Worm (Caenorhabditis elegans): Measurements from ENCODE around the gene T01G1.2.
A peak's percentile ranks its signal among the peaks of the same experiment; 100 is the strongest.

Gene T01G1.2

ce11 chrIV:11347275-11347674 is 6.9 kb upstream of the T01G1.2 start:
- no peak for TF ChIP-seq mls-2 (tag; optimal IDR thresholded peaks at IDR 0.05)
- no peak for TF ChIP-seq lin-13 (tag; optimal IDR thresholded peaks at IDR 0.05)
- no peak for TF ChIP-seq M03D4.4 (tag; optimal IDR thresholded peaks at IDR 0.05)
- no peak for TF ChIP-seq ces-1 (GFP tag; optimal IDR thresholded peaks at IDR 0.05)
- TF ChIP-seq ceh-83 (GFP tag; optimal IDR thresholded peaks at IDR 0.05) = no peak
- no peak for TF ChIP-seq pha-4 (tag; optimal IDR thresholded peaks at IDR 0.05)
- no peak for TF ChIP-seq elt-3 (tag; optimal IDR thresholded peaks at IDR 0.05)
- TF ChIP-seq ceh-43 (GFP tag; optimal IDR thresholded peaks at IDR 0.05) = no peak
- TF ChIP-seq ztf-11 (tag; optimal IDR thresholded peaks at IDR 0.05) = no peak

- no peak for TF ChIP-seq nhr-237 (tag; optimal IDR thresholded peaks at IDR 0.05)
- TF ChIP-seq flh-1 (GFP tag; optimal IDR thresholded peaks at IDR 0.05) = no peak
- TF ChIP-seq mep-1 (tag; optimal IDR thresholded peaks at IDR 0.05) = no peak
- TF ChIP-seq drap-1 (GFP tag; optimal IDR thresholded peaks at IDR 0.05) = no peak
- TF ChIP-seq bed-3 (GFP tag; optimal IDR thresholded peaks at IDR 0.05) = no peak
- no peak for TF ChIP-seq nhr-28 (tag; optimal IDR thresholded peaks at IDR 0.05)
- no peak for TF ChIP-seq nhr-76 (tag; optimal IDR thresholded peaks at IDR 0.05)
- TF ChIP-seq elt-3 (tag; optimal IDR thresholded peaks at IDR 0.05) = no peak
- no peak for TF ChIP-seq nhr-12 (tag; optimal IDR thresholded peaks at IDR 0.05)
- no peak for TF ChIP-seq hlh-1 (tag; optimal IDR thresholded peaks at IDR 0.05)
- TF ChIP-seq lsy-2 (tag; optimal IDR thresholded peaks at IDR 0.05) = no peak
- no peak for TF ChIP-seq cnd-1 (tag; optimal IDR thresholded peaks at IDR 0.05)
Measured at ce11 chrIV:11348822-11349221, 5.4 kb upstream of the T01G1.2 start.

ce11 chrIV:11349747-11350146 is 4.5 kb upstream of the T01G1.2 start:
- TF ChIP-seq ces-1 (GFP tag; optimal IDR thresholded peaks at IDR 0.05) = peak; percentile 21
- no peak for TF ChIP-seq ceh-39 (tag; optimal IDR thresholded peaks at IDR 0.05)
- no peak for TF ChIP-seq hlh-1 (tag; optimal IDR thresholded peaks at IDR 0.05)
- no peak for TF ChIP-seq tbx-8 (GFP tag; optimal IDR thresholded peaks at IDR 0.05)

ce11 chrIV:11350809-11351208 is 3.4 kb upstream of the T01G1.2 start:
- no peak for TF ChIP-seq lsy-2 (tag; optimal IDR thresholded peaks at IDR 0.05)
- TF ChIP-seq mls-2 (tag; optimal IDR thresholded peaks at IDR 0.05) = no peak
- TF ChIP-seq blmp-1 (tag; optimal IDR thresholded peaks at IDR 0.05) = no peak
- TF ChIP-seq ceh-83 (GFP tag; optimal IDR thresholded peaks at IDR 0.05) = no peak
- no peak for TF ChIP-seq flh-1 (GFP tag; optimal IDR thresholded peaks at IDR 0.05)
- no peak for TF ChIP-seq M03D4.4 (tag; optimal IDR thresholded peaks at IDR 0.05)
- no peak for TF ChIP-seq snpc-4 (tag; optimal IDR thresholded peaks at IDR 0.05)
- TF ChIP-seq ces-1 (GFP tag; optimal IDR thresholded peaks at IDR 0.05) = no peak
- TF ChIP-seq elt-3 (tag; optimal IDR thresholded peaks at IDR 0.05) = no peak
- TF ChIP-seq sem-2 (GFP tag; optimal IDR thresholded peaks at IDR 0.05) = no peak
- no peak for TF ChIP-seq mab-5 (tag; optimal IDR thresholded peaks at IDR 0.05)
- peak; percentile 39 for TF ChIP-seq hlh-1 (tag; optimal IDR thresholded peaks at IDR 0.05)
- no peak for TF ChIP-seq tbx-8 (GFP tag; optimal IDR thresholded peaks at IDR 0.05)
- peak; percentile 65 for TF ChIP-seq unc-62 (GFP tag; optimal IDR thresholded peaks at IDR 0.05)
- peak; percentile 19 for TF ChIP-seq unc-120 (tag; optimal IDR thresholded peaks at IDR 0.05; ENCODE audit: poor library complexity, severe bottlenecking)

- no peak for TF ChIP-seq snpc-4 (tag; optimal IDR thresholded peaks at IDR 0.05)
- TF ChIP-seq zip-8 (tag; optimal IDR thresholded peaks at IDR 0.05) = no peak
- TF ChIP-seq sem-2 (GFP tag; optimal IDR thresholded peaks at IDR 0.05) = no peak
- TF ChIP-seq nhr-28 (tag; optimal IDR thresholded peaks at IDR 0.05) = no peak
- TF ChIP-seq hlh-1 (tag; optimal IDR thresholded peaks at IDR 0.05) = no peak
- no peak for TF ChIP-seq unc-39 (tag; optimal IDR thresholded peaks at IDR 0.05)
- TF ChIP-seq lin-13 (tag; optimal IDR thresholded peaks at IDR 0.05) = no peak
- TF ChIP-seq sptf-1 (tag; optimal IDR thresholded peaks at IDR 0.05) = no peak
- TF ChIP-seq nhr-2 (tag; optimal IDR thresholded peaks at IDR 0.05) = no peak
- no peak for TF ChIP-seq cnd-1 (tag; optimal IDR thresholded peaks at IDR 0.05)
- TF ChIP-seq ceh-39 (tag; optimal IDR thresholded peaks at IDR 0.05) = no peak
- TF ChIP-seq nhr-76 (tag; optimal IDR thresholded peaks at IDR 0.05) = no peak
- no peak for TF ChIP-seq lsy-2 (tag; optimal IDR thresholded peaks at IDR 0.05)
- no peak for TF ChIP-seq elt-3 (tag; optimal IDR thresholded peaks at IDR 0.05)
- no peak for TF ChIP-seq lin-32 (GFP tag; optimal IDR thresholded peaks at IDR 0.05)
- no peak for TF ChIP-seq blmp-1 (tag; optimal IDR thresholded peaks at IDR 0.05)
Measured at ce11 chrIV:11351563-11351962, 2.6 kb upstream of the T01G1.2 start.
